Worm (Caenorhabditis elegans) whole organism, L1 larva: ENCODE results near the gene srh-145.

ENCODE experiments used
- aha-1 ChIP-seq: fragments of 150-350 bp; optimal IDR thresholded peaks from 2 replicates; lab custom pipeline; 2014; ENCODE audit warnings: missing biosample characterization, missing genetic modification characterization
- ama-1 ChIP-seq: fragments of 150-350 bp; optimal IDR thresholded peaks from 2 replicates; lab custom pipeline; 2014
- blmp-1 ChIP-seq: fragments of 150-350 bp; optimal IDR thresholded peaks from 2 replicates; lab custom pipeline; 2014; ENCODE audit warnings: missing biosample characterization, missing genetic modification characterization
- dpl-1 ChIP-seq, 3 experiments: fragments of 150-350 bp in 2 of 3; sonication (generic microtip) in 1 of 3; optimal IDR thresholded peaks; 2 replicates each; lab custom pipeline; 2014 to 2017; ENCODE audit warnings: missing biosample characterization in 3 of 3, missing genetic modification characterization in 3 of 3, missing genetic modification reagents in 3 of 3
- dsc-1 ChIP-seq: sonication (generic microtip); optimal IDR thresholded peaks from 2 replicates; lab custom pipeline; 2016; ENCODE audit warnings: mild to moderate bottlenecking, missing genetic modification characterization, missing compliant biosample characterization
- mab-9 ChIP-seq: fragments of 200-800 bp; sonication (Bioruptor generic); IDR thresholded peaks from 2 replicates; pipeline ENCODE4 v1.3.6; 2022; ENCODE audit warnings: missing genetic modification reagents, missing genetic modification characterization, missing compliant biosample characterization
- mep-1 ChIP-seq: fragments of 150-350 bp; optimal IDR thresholded peaks from 2 replicates; lab custom pipeline; 2014; ENCODE audit warnings: missing biosample characterization, missing genetic modification characterization
- nhr-77 ChIP-seq: fragments of 150-350 bp; optimal IDR thresholded peaks from 2 replicates; lab custom pipeline; 2014; ENCODE audit warnings: missing biosample characterization, missing genetic modification characterization
- nhr-85 ChIP-seq: sonication (generic microtip); peaks from one replicate; lab custom pipeline; 2016; ENCODE audit warnings: missing genetic modification characterization, inconsistent platforms, missing compliant biosample characterization
- snpc-4 ChIP-seq: fragments of 150-350 bp; optimal IDR thresholded peaks from 2 replicates; lab custom pipeline; 2014; ENCODE audit warnings: missing biosample characterization, missing genetic modification characterization
- unc-62 ChIP-seq: fragments of 150-350 bp; optimal IDR thresholded peaks from 2 replicates; lab custom pipeline; 2014; ENCODE audit warnings: missing biosample characterization, missing genetic modification reagents, missing genetic modification characterization
- unc-86 ChIP-seq: sonication (generic microtip); optimal IDR thresholded peaks from 2 replicates; lab custom pipeline; 2016; ENCODE audit warnings: missing genetic modification characterization, missing compliant biosample characterization
- ztf-4 ChIP-seq: fragments of 150-350 bp; optimal IDR thresholded peaks from 2 replicates; lab custom pipeline; 2014; ENCODE audit warnings: missing biosample characterization, missing genetic modification characterization

ce11 chrV:16455065-16455464, 44.6 kb downstream of the srh-145 start, which contains the start of gene str-14:
- TF ChIP-seq nhr-85 (tag; lab: Kevin White, UChicago) (no peak), nhr-77 (tag; lab: Kevin White, UChicago) (no peak), unc-86 (no peak), blmp-1 (tag; lab: Kevin White, UChicago) (no peak), aha-1 (no peak), dsc-1 (tag; lab: Kevin White, UChicago) (no peak), ztf-4 (tag; lab: Kevin White, UChicago) (no peak), unc-62 (no peak), snpc-4 (tag; lab: Kevin White, UChicago) (no peak), ama-1 (lab: Kevin White, UChicago) (no peak), mab-9 (GFP tag; lab: Robert Waterston, UW) (no peak), dpl-1 (GFP tag; optimal IDR thresholded peaks at IDR 0.05; lab: Kevin White, UChicago) (no peak), mep-1 (tag; lab: Kevin White, UChicago) (no peak)
